Worm (Caenorhabditis elegans) whole organism, mixed stage, embryonic: ENCODE measurements around the gene lgc-37.

ENCODE experiments used
- M03D4.4 ChIP-seq: sonication (generic microtip); optimal IDR thresholded peaks from 2 replicates; lab custom pipeline; 2017; ENCODE audit warnings: mild to moderate bottlenecking, missing genetic modification characterization, missing compliant biosample characterization
- bed-3 ChIP-seq: fragments of 200-800 bp; sonication (Bioruptor generic); optimal IDR thresholded peaks from 3 replicates; lab custom pipeline; 2018; ENCODE audit warnings: mild to moderate bottlenecking, missing genetic modification characterization, moderate library complexity, missing compliant biosample characterization
- blmp-1 ChIP-seq: fragments of 150-350 bp; optimal IDR thresholded peaks from 2 replicates; lab custom pipeline; 2014; ENCODE audit warnings: missing biosample characterization, missing genetic modification characterization
- ceh-39 ChIP-seq: fragments of 150-350 bp; optimal IDR thresholded peaks from 2 replicates; lab custom pipeline; 2014; ENCODE audit warnings: missing biosample characterization, missing genetic modification characterization
- ceh-43 ChIP-seq: fragments of 200-800 bp; sonication (Bioruptor generic); optimal IDR thresholded peaks from 2 replicates; lab custom pipeline; 2018; ENCODE audit warnings: mild to moderate bottlenecking, missing genetic modification characterization, moderate library complexity, missing compliant biosample characterization
- ceh-83 ChIP-seq: fragments of 200-800 bp; sonication (Bioruptor generic); optimal IDR thresholded peaks from 2 replicates; lab custom pipeline; 2018; ENCODE audit warnings: mild to moderate bottlenecking, missing genetic modification characterization, missing compliant biosample characterization
- ces-1 ChIP-seq: fragments of 150-350 bp; optimal IDR thresholded peaks from 2 replicates; lab custom pipeline; 2014; ENCODE audit warnings: missing biosample characterization, missing genetic modification reagents, missing genetic modification characterization
- cnd-1 ChIP-seq: fragments of 200-800 bp; sonication (Bioruptor generic); optimal IDR thresholded peaks from 2 replicates; lab custom pipeline; 2018; ENCODE audit warnings: mild to moderate bottlenecking, missing genetic modification characterization, missing compliant biosample characterization
- drap-1 ChIP-seq: fragments of 200-800 bp; sonication (Bioruptor generic); optimal IDR thresholded peaks from 3 replicates; lab custom pipeline; 2018; ENCODE audit warnings: mild to moderate bottlenecking, missing genetic modification characterization, missing compliant biosample characterization
- elt-1 ChIP-seq: sonication (generic microtip); optimal IDR thresholded peaks from 2 replicates; lab custom pipeline; 2017; ENCODE audit warnings: missing genetic modification characterization, mild to moderate bottlenecking, missing compliant biosample characterization, antibody characterized with exemption, moderate library complexity, borderline replicate concordance; ENCODE audit not compliant: insufficient read depth
- elt-3 ChIP-seq: fragments of 150-350 bp; optimal IDR thresholded peaks from 2 replicates; lab custom pipeline; 2014; ENCODE audit warnings: missing biosample characterization, missing genetic modification characterization
- flh-1 ChIP-seq: fragments of 200-800 bp; sonication (Bioruptor generic); optimal IDR thresholded peaks from 2 replicates; lab custom pipeline; 2018; ENCODE audit warnings: mild to moderate bottlenecking, missing genetic modification characterization, moderate library complexity, missing compliant biosample characterization
- ham-2 ChIP-seq: fragments of 200-800 bp; sonication (Bioruptor generic); optimal IDR thresholded peaks from 2 replicates; lab custom pipeline; 2018; ENCODE audit warnings: mild to moderate bottlenecking, missing genetic modification characterization, missing compliant biosample characterization
- hlh-1 ChIP-seq: fragments of 150-350 bp; optimal IDR thresholded peaks from 2 replicates; lab custom pipeline; 2014; ENCODE audit warnings: missing biosample characterization, missing genetic modification reagents, missing genetic modification characterization
- lin-13 ChIP-seq: fragments of 150-350 bp; optimal IDR thresholded peaks from 2 replicates; lab custom pipeline; 2014; ENCODE audit warnings: missing biosample characterization, missing genetic modification characterization
- lin-32 ChIP-seq: fragments of 200-800 bp; sonication (Bioruptor generic); optimal IDR thresholded peaks from 2 replicates; lab custom pipeline; 2018; ENCODE audit warnings: mild to moderate bottlenecking, missing genetic modification characterization, missing compliant biosample characterization
- lsy-2 ChIP-seq: fragments of 150-350 bp; optimal IDR thresholded peaks from 2 replicates; lab custom pipeline; 2014; ENCODE audit warnings: missing biosample characterization, missing genetic modification characterization
- mab-5 ChIP-seq: fragments of 150-350 bp; optimal IDR thresholded peaks from 2 replicates; lab custom pipeline; 2014; ENCODE audit warnings: missing biosample characterization, missing genetic modification characterization
- mep-1 ChIP-seq: fragments of 150-350 bp; optimal IDR thresholded peaks from 2 replicates; lab custom pipeline; 2017; ENCODE audit warnings: missing biosample characterization, missing genetic modification reagents, missing genetic modification characterization, inconsistent platforms
- mls-2 ChIP-seq: sonication (generic microtip); optimal IDR thresholded peaks from 2 replicates; lab custom pipeline; 2016; ENCODE audit warnings: mild to moderate bottlenecking, missing genetic modification characterization, moderate library complexity, missing compliant biosample characterization
- nhr-12 ChIP-seq: fragments of 150-350 bp; optimal IDR thresholded peaks from 2 replicates; lab custom pipeline; 2014; ENCODE audit warnings: missing biosample characterization, missing genetic modification characterization
- nhr-2 ChIP-seq: fragments of 150-350 bp; optimal IDR thresholded peaks from 2 replicates; lab custom pipeline; 2014; ENCODE audit warnings: missing biosample characterization, missing genetic modification characterization
- nhr-237 ChIP-seq: fragments of 150-350 bp; optimal IDR thresholded peaks from 2 replicates; lab custom pipeline; 2014; ENCODE audit warnings: missing biosample characterization, missing genetic modification characterization
- nhr-28 ChIP-seq: fragments of 150-350 bp; optimal IDR thresholded peaks from 2 replicates; lab custom pipeline; 2014; ENCODE audit warnings: missing biosample characterization, missing genetic modification characterization
- pha-4 ChIP-seq: fragments of 150-350 bp; optimal IDR thresholded peaks from 2 replicates; lab custom pipeline; 2018; ENCODE audit warnings: missing biosample characterization, missing genetic modification reagents, missing genetic modification characterization
- sem-2 ChIP-seq: fragments of 200-800 bp; sonication (Bioruptor generic); optimal IDR thresholded peaks from 2 replicates; lab custom pipeline; 2018; ENCODE audit warnings: mild to moderate bottlenecking, missing genetic modification characterization, missing compliant biosample characterization
- snpc-4 ChIP-seq: fragments of 150-350 bp; optimal IDR thresholded peaks from 2 replicates; lab custom pipeline; 2014; ENCODE audit warnings: missing biosample characterization, missing genetic modification characterization
- sptf-1 ChIP-seq: sonication (generic microtip); optimal IDR thresholded peaks from 2 replicates; lab custom pipeline; 2017; ENCODE audit warnings: mild to moderate bottlenecking, missing genetic modification characterization, moderate library complexity, missing compliant biosample characterization
- tbx-8 ChIP-seq: fragments of 200-800 bp; sonication (Bioruptor generic); optimal IDR thresholded peaks from 2 replicates; lab custom pipeline; 2018; ENCODE audit warnings: mild to moderate bottlenecking, missing genetic modification characterization, moderate library complexity, missing compliant biosample characterization
- unc-120 ChIP-seq: sonication (generic microtip); optimal IDR thresholded peaks from 2 replicates; lab custom pipeline; 2017; ENCODE audit warnings: missing genetic modification characterization, missing compliant biosample characterization; ENCODE audit not compliant: poor library complexity, severe bottlenecking
- unc-39 ChIP-seq: fragments of 150-350 bp; optimal IDR thresholded peaks from 2 replicates; lab custom pipeline; 2014; ENCODE audit warnings: missing biosample characterization, missing genetic modification characterization
- unc-62 ChIP-seq: fragments of 150-350 bp; optimal IDR thresholded peaks from 2 replicates; lab custom pipeline; 2014; ENCODE audit warnings: missing biosample characterization, missing genetic modification reagents, missing genetic modification characterization
- zip-8 ChIP-seq: fragments of 150-350 bp; optimal IDR thresholded peaks from 2 replicates; lab custom pipeline; 2014; ENCODE audit warnings: missing biosample characterization, missing genetic modification characterization
- ztf-11 ChIP-seq: fragments of 150-350 bp; optimal IDR thresholded peaks from 2 replicates; lab custom pipeline; 2014; ENCODE audit warnings: missing biosample characterization, missing genetic modification characterization

Gene lgc-37

ce11 chrIII:12779676-12780337 lies 5.1 kb upstream of the lgc-37 start, which contains the start of gene gab-1:
Gene gab-1, minus strand, starts transcription at chrIII:12779726.
- TF ChIP-seq sptf-1 (peak; percentile 24), nhr-2 (no peak), ceh-83 (GFP tag; lab: Kevin White, UChicago) (peak; percentile 5), unc-62 (GFP tag; lab: Kevin White, UChicago) (no peak), mls-2 (tag; lab: Kevin White, UChicago) (no peak), unc-120 (tag; lab: Kevin White, UChicago) (no peak), nhr-28 (tag; lab: Kevin White, UChicago) (no peak)
- TF ChIP-seq, all 35 proteins: peak for 2

ce11 chrIII:12783878-12784277 lies 1.1 kb upstream of the lgc-37 start:
- TF ChIP-seq ces-1 (GFP tag; lab: Kevin White, UChicago) (peak; percentile 55), mep-1 (tag; lab: Kevin White, UChicago) (no peak)

DNA sequence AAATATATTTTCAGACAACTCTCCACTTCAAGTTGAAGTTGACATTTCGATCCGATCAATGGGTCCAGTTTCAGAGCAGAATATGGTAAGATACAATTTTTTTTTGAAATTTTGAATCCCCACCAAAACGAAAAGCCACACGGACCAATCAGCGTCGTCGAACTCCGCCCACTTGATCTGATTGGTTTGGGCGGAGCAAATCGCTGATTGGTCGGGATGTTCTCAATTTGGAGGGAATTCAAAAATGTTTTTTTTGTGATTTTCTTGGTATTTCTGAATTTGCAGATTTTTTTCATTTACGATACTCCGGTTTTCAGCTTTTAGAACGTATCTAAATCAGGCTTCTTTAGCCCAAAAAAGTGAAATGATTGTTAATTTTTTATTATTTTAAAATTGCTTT lies 473 bp downstream of the lgc-37 start:
- no peak for TF ChIP-seq pha-4 (tag; lab: Kevin White, UChicago)
- TF ChIP-seq lin-32 (GFP tag; lab: Kevin White, UChicago), result no peak
- no peak for TF ChIP-seq sem-2
- TF ChIP-seq unc-62 (GFP tag; lab: Kevin White, UChicago), result no peak
- no peak for TF ChIP-seq nhr-2
- no peak for TF ChIP-seq mls-2 (tag; lab: Kevin White, UChicago)
- TF ChIP-seq tbx-8 (GFP tag; lab: Kevin White, UChicago), result no peak
- no peak for TF ChIP-seq nhr-12
- TF ChIP-seq lsy-2, result no peak
- TF ChIP-seq M03D4.4, result no peak
- TF ChIP-seq elt-3 (tag; lab: Kevin White, UChicago), result no peak
- TF ChIP-seq cnd-1, result no peak
- no peak for TF ChIP-seq ham-2 (GFP tag; lab: Kevin White, UChicago)
- TF ChIP-seq blmp-1, result no peak
- TF ChIP-seq ceh-43 (GFP tag; lab: Kevin White, UChicago), result no peak
- TF ChIP-seq elt-1 (tag; lab: Kevin White, UChicago), result no peak

DNA sequence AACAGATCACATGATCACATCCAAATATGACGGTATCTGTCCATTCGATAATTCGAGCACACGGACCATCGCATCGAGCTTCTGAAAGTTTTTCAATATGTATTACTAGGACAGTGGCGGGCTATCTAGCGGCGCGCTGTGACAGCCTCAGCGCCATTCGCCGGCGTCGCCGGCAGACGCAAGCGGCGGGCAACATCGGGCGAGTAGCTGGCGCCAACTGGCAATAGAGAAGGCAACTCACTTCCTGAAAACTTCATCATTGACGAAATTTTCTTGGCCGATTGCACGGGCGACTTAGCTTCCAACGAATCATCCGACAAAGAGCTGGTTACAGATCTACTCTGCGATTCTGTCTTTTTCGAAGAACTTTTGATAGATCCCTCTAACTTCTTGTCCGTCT lies 3.3 kb downstream of the lgc-37 start:
- TF ChIP-seq drap-1 (no peak), mab-5 (no peak), ceh-43 (GFP tag; lab: Kevin White, UChicago) (no peak), lin-13 (no peak), bed-3 (no peak), nhr-28 (tag; lab: Kevin White, UChicago) (no peak), sem-2 (no peak), nhr-237 (tag; lab: Kevin White, UChicago) (no peak)

- TF ChIP-seq ham-2 (GFP tag; lab: Kevin White, UChicago) (no peak), lin-32 (GFP tag; lab: Kevin White, UChicago) (no peak), pha-4 (tag; lab: Kevin White, UChicago) (no peak), nhr-28 (tag; lab: Kevin White, UChicago) (no peak), elt-1 (tag; lab: Kevin White, UChicago) (no peak), sem-2 (no peak), ceh-39 (tag; lab: Kevin White, UChicago) (no peak), lsy-2 (no peak), nhr-12 (no peak), hlh-1 (tag; lab: Kevin White, UChicago) (no peak), mep-1 (tag; lab: Kevin White, UChicago) (no peak), unc-39 (no peak), ceh-83 (GFP tag; lab: Kevin White, UChicago) (no peak)
Observed at ce11 chrIII:12789420-12789819, 4.5 kb downstream of the lgc-37 start, which contains the start of gene BE10.1. Gene BE10.1, minus strand, starts transcription at chrIII:12789520.

DNA sequence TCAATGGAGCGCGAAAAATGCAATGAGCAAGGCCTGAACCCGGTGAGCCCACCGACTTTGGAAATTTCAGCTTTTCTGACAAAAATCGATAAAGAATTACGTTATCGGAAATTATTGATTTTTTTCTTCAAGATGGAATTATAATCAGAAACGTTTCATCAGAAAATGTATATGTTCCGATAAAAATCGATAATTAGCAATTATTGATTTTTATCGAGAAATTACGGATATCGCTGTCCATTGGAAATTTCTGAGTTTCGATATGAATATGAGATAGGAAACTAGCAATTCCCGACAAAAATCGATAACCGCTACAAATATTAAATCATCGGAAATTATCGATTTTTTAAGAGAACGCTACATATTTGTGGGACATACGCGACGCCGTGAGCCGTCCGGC lies 9.2 kb downstream of the lgc-37 start:
- TF ChIP-seq drap-1, result no peak
- no peak for TF ChIP-seq sptf-1
- TF ChIP-seq snpc-4 (tag; lab: Kevin White, UChicago), result no peak
- no peak for TF ChIP-seq lin-13
- TF ChIP-seq flh-1 (GFP tag; lab: Kevin White, UChicago), result no peak
- no peak for TF ChIP-seq zip-8
- no peak for TF ChIP-seq lsy-2
- TF ChIP-seq bed-3, result no peak
- no peak for TF ChIP-seq mls-2 (tag; lab: Kevin White, UChicago)
- TF ChIP-seq tbx-8 (GFP tag; lab: Kevin White, UChicago), result no peak
- TF ChIP-seq nhr-2, result no peak
- no peak for TF ChIP-seq blmp-1
- TF ChIP-seq M03D4.4, result no peak
- no peak for TF ChIP-seq elt-3 (tag; lab: Kevin White, UChicago)
- TF ChIP-seq mab-5, result no peak
- no peak for TF ChIP-seq mep-1 (tag; lab: Kevin White, UChicago)
- TF ChIP-seq unc-39, result no peak
- TF ChIP-seq nhr-28 (tag; lab: Kevin White, UChicago), result no peak
- TF ChIP-seq ztf-11 (tag; lab: Kevin White, UChicago), result no peak
- TF ChIP-seq, all 35 proteins: peak for 0
